Worm (Caenorhabditis elegans) whole organism, late embryonic: ENCODE measurements around the gene srw-69.

Source experiments
- ama-1 ChIP-seq: fragments of 150-350 bp; optimal IDR thresholded peaks from 2 replicates; lab custom pipeline; 2014
- ceh-48 ChIP-seq: sonication (generic microtip); optimal IDR thresholded peaks from 2 replicates; lab custom pipeline; 2016; ENCODE audit warnings: missing genetic modification characterization, inconsistent platforms, missing compliant biosample characterization
- ceh-6 ChIP-seq: fragments of 200-800 bp; sonication (Bioruptor generic); optimal IDR thresholded peaks from 2 replicates; lab custom pipeline; 2018; ENCODE audit warnings: mild to moderate bottlenecking, missing genetic modification characterization, missing compliant biosample characterization
- ceh-9 ChIP-seq: sonication (generic microtip); optimal IDR thresholded peaks from 2 replicates; lab custom pipeline; 2016; ENCODE audit warnings: mild to moderate bottlenecking, missing genetic modification characterization, inconsistent platforms, missing compliant biosample characterization
- ets-4 ChIP-seq: sonication (generic microtip); optimal IDR thresholded peaks from 2 replicates; lab custom pipeline; 2016; ENCODE audit warnings: missing genetic modification characterization, missing compliant biosample characterization
- fkh-10 ChIP-seq: fragments of 150-350 bp; optimal IDR thresholded peaks from 2 replicates; lab custom pipeline; 2014; ENCODE audit warnings: missing biosample characterization, missing genetic modification reagents, missing genetic modification characterization
- gmeb-2 ChIP-seq: sonication (generic microtip); optimal IDR thresholded peaks from 2 replicates; lab custom pipeline; 2016; ENCODE audit warnings: missing genetic modification characterization, inconsistent platforms, missing compliant biosample characterization
- hlh-30 ChIP-seq: sonication (generic microtip); optimal IDR thresholded peaks from 2 replicates; lab custom pipeline; 2017; ENCODE audit warnings: antibody characterized with exemption, missing genetic modification characterization, missing compliant biosample characterization; ENCODE audit not compliant: insufficient read depth
- pqm-1 ChIP-seq: sonication (generic microtip); optimal IDR thresholded peaks from 2 replicates; lab custom pipeline; 2016; ENCODE audit warnings: missing genetic modification characterization, missing compliant biosample characterization
- rnt-1 ChIP-seq: sonication (generic microtip); optimal IDR thresholded peaks from 2 replicates; lab custom pipeline; 2016; ENCODE audit warnings: missing genetic modification characterization, missing compliant biosample characterization
- tbx-2 ChIP-seq: sonication (generic microtip); optimal IDR thresholded peaks from 2 replicates; lab custom pipeline; 2016; ENCODE audit warnings: missing genetic modification characterization, missing compliant biosample characterization
- unc-42 ChIP-seq: sonication (generic microtip); optimal IDR thresholded peaks from 2 replicates; lab custom pipeline; 2016; ENCODE audit warnings: missing genotype, missing genetic modification characterization, missing compliant biosample characterization
- zip-5 ChIP-seq: sonication (generic microtip); optimal IDR thresholded peaks from 2 replicates; lab custom pipeline; 2016; ENCODE audit warnings: missing genetic modification characterization, missing compliant biosample characterization
- ztf-16 ChIP-seq: sonication (generic microtip); optimal IDR thresholded peaks from 2 replicates; lab custom pipeline; 2017; ENCODE audit warnings: missing genetic modification characterization, missing compliant biosample characterization

- TF ChIP-seq ceh-48 (tag; lab: Kevin White, UChicago) = no peak
- no peak for TF ChIP-seq fkh-10
- no peak for TF ChIP-seq ztf-16 (tag; lab: Kevin White, UChicago)
- no peak for TF ChIP-seq tbx-2
- no peak for TF ChIP-seq zip-5 (tag; lab: Kevin White, UChicago)
- TF ChIP-seq unc-42 (tag; lab: Kevin White, UChicago) = no peak
- TF ChIP-seq ets-4 (tag; lab: Kevin White, UChicago) = no peak
- TF ChIP-seq ceh-9 (tag; lab: Kevin White, UChicago) = no peak
- TF ChIP-seq rnt-1 (tag; lab: Kevin White, UChicago) = no peak
- no peak for TF ChIP-seq gmeb-2 (tag; lab: Kevin White, UChicago)
- no peak for TF ChIP-seq ceh-6 (GFP tag; lab: Kevin White, UChicago)
- TF ChIP-seq ama-1 = no peak
- no peak for TF ChIP-seq pqm-1 (tag; lab: Kevin White, UChicago)
- no peak for TF ChIP-seq hlh-30 (tag; lab: Kevin White, UChicago)
Measured at ce11 chrV:7413107-7413774, 15.5 kb downstream of the srw-69 start, which contains the start of gene F18E3.11.
